Worm (Caenorhabditis elegans): ENCODE data around the gene C09B8.3.

DNA sequence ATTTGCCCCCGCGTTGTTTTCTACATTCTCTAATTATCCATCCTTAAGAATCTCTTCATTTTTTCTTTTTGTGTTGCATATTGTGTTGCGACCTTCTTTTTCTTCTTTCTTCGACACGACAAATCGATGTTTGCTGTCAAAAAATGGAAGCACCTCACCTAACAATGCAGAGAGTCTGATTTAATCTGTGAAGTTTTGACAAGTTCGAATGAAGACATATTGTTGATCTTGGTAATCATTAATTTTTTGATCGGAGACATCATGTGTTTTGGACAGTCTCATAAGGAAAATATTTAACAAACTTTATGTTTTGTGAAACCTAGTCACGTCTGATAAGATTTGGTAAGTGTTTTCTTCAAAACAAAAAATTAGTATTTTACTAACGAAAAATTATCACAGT is 18.6 kb upstream of the C09B8.3 start:
- TF ChIP-seq pha-4 (tag; optimal IDR thresholded peaks at IDR 0.05) (no peak), F13H6.1 (tag; optimal IDR thresholded peaks at IDR 0.05) (no peak), eyg-1 (tag; optimal IDR thresholded peaks at IDR 0.05) (no peak), rnt-1 (tag; optimal IDR thresholded peaks at IDR 0.05) (no peak), pat-9 (tag; optimal IDR thresholded peaks at IDR 0.05) (no peak), hlh-30 (tag; optimal IDR thresholded peaks at IDR 0.05; ENCODE audit: insufficient read depth) (no peak), fkh-10 (GFP tag; optimal IDR thresholded peaks at IDR 0.05) (no peak), ceh-24 (tag; optimal IDR thresholded peaks at IDR 0.05) (no peak), ama-1 (optimal IDR thresholded peaks at IDR 0.05) (no peak)

Data from whole organism, late embryonic.